Fruit fly (Drosophila melanogaster): ENCODE data around the gene OXA1L.

Gene OXA1L

DNA sequence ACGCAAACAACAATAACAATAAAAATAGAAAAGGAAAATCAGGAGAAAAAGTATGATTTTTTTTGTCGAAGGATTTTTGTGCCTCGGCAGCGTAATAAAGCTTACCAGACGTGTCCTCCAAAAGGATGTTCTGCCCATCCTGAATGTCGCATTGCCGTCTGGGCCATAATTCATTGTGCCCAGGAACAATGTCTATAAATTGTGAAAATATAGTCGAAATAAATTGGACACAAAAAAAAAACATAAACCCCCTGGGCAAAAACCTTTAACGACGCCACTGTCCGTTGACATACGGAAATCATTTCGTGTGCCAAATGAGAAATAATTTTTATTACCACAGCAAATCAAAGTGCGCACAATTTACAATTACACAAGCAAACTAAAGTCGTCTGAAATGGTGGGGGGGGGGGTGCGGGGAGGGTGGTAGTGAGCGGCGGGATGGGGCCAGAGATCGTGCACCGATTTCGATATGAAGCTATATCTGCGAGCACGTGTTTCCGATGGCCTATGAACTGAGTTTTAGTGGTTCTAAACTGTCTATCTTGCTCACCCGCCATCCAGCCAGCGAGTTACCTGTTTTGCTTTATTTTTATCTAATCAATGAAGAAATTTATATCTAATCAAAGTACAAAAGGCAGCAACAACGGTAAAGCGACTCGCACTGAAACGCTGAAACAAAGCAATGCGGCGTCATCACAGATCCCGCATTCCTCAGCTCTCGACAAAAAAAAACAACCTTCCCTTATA is 19.5 kb downstream of the OXA1L start (continued):
- TF ChIP-seq CG1647 (GFP tag; optimal IDR thresholded peaks at IDR 0.05) (peak; percentile 36), shn (GFP tag; optimal IDR thresholded peaks at IDR 0.05) (no peak), CG11093 (GFP tag; IDR thresholded peaks at IDR 0.05) (no peak), salm (tag; optimal IDR thresholded peaks at IDR 0.05) (no peak), sens (GFP tag) (no peak), tx (GFP tag; optimal IDR thresholded peaks at IDR 0.05) (no peak), CG13894 (tag; optimal IDR thresholded peaks at IDR 0.05) (no peak), H15 (GFP tag; IDR thresholded peaks at IDR 0.05) (no peak), ci (GFP tag; IDR thresholded peaks at IDR 0.05) (0 out of 3 replicates have a peak, but pooled peaks have one; percentile 7), repo (GFP tag; optimal IDR thresholded peaks at IDR 0.05) (no peak), tna (GFP tag; IDR thresholded peaks at IDR 0.05; ENCODE audit: partially characterized antibody) (no peak), CG1233 (GFP tag; optimal IDR thresholded peaks at IDR 0.05) (no peak), Camta (GFP tag; optimal IDR thresholded peaks at IDR 0.05) (no peak), CkIIα-i1 (GFP tag; IDR thresholded peaks at IDR 0.05) (no peak), disco-r (GFP tag; optimal IDR thresholded peaks at IDR 0.05) (peak; percentile 37), luna (GFP tag; optimal IDR thresholded peaks at IDR 0.05) (peak; percentile 60), CG4820 (GFP tag; optimal IDR thresholded peaks at IDR 0.05) (peak; percentile 8), grau (tag; optimal IDR thresholded peaks at IDR 0.05) (no peak), danr (GFP tag; IDR thresholded peaks at IDR 0.05) (no peak), BtbVII (GFP tag; optimal IDR thresholded peaks at IDR 0.05) (peak; percentile 12), ftz-f1 (GFP tag; optimal IDR thresholded peaks at IDR 0.05) (no peak), her (GFP tag; optimal IDR thresholded peaks at IDR 0.05) (peak; percentile 65), chinmo (GFP tag; IDR thresholded peaks at IDR 0.05; ENCODE audit: partially characterized antibody) (0 out of 4 replicates have a peak, but pooled peaks have one; percentile 41), phol (tag; optimal IDR thresholded peaks at IDR 0.05) (peak; percentile 2), Dad (GFP tag; optimal IDR thresholded peaks at IDR 0.05) (peak; percentile 36), ara (GFP tag; IDR thresholded peaks at IDR 0.05) (no peak), twi (tag; optimal IDR thresholded peaks at IDR 0.05) (no peak), dysf (GFP tag; IDR thresholded peaks at IDR 0.05) (peak; percentile 71; the same call in 2 of the 3 replicates), fd3F (GFP tag; optimal IDR thresholded peaks at IDR 0.05) (peak; percentile 23), bowl (GFP tag; IDR thresholded peaks at IDR 0.05) (no peak), dmrt11E (tag; optimal IDR thresholded peaks at IDR 0.05) (no peak), lbe (GFP tag; optimal IDR thresholded peaks at IDR 0.05) (no peak), en (GFP tag; optimal IDR thresholded peaks at IDR 0.05) (peak; percentile 34), CG17802 (tag; optimal IDR thresholded peaks at IDR 0.05) (no peak), CG12299 (tag; optimal IDR thresholded peaks at IDR 0.05) (no peak), Oli (tag; optimal IDR thresholded peaks at IDR 0.05) (no peak), jumu (GFP tag; optimal IDR thresholded peaks at IDR 0.05) (peak; percentile 18), slbo (GFP tag; IDR thresholded peaks at IDR 0.05) (peak; percentile 67), CG7786 (GFP tag; optimal IDR thresholded peaks at IDR 0.05) (peak; percentile 46), sima (GFP tag; optimal IDR thresholded peaks at IDR 0.05) (no peak), CG8359 (GFP tag; optimal IDR thresholded peaks at IDR 0.05; ENCODE audit: borderline replicate concordance) (no peak), knrl (GFP tag; IDR thresholded peaks at IDR 0.05; ENCODE audit: partially characterized antibody) (no peak), ttk (GFP tag; IDR thresholded peaks at IDR 0.05) (0 out of 2 replicates have a peak, but pooled peaks have one; percentile 11), exex (tag; optimal IDR thresholded peaks at IDR 0.05) (peak; percentile 67), hb (GFP tag; IDR thresholded peaks at IDR 0.05; ENCODE audit: partially characterized antibody) (no peak), Hand (GFP tag; optimal IDR thresholded peaks at IDR 0.05) (no peak), mam (GFP tag; optimal IDR thresholded peaks at IDR 0.05) (peak; percentile 61), CG9437 (GFP tag; optimal IDR thresholded peaks at IDR 0.05) (no peak), dimm (GFP tag; IDR thresholded peaks at IDR 0.05) (no peak), zfh2 (GFP tag; optimal IDR thresholded peaks at IDR 0.05) (peak; percentile 51)
